Worm (Caenorhabditis elegans) whole organism, early embryonic: ENCODE results near the gene C36C9.6.
"Not testable (repeated sequence)": the region's sequence is repeated elsewhere in the genome, so short reads cannot be mapped to it uniquely, and the experiment has no call there.

ENCODE experiments used
- B0310.2 ChIP-seq: sonication (generic microtip); optimal IDR thresholded peaks from 2 replicates; lab custom pipeline; 2016; ENCODE audit warnings: mild to moderate bottlenecking, missing genetic modification characterization, missing compliant biosample characterization
- F13C5.2 ChIP-seq: sonication (generic microtip); optimal IDR thresholded peaks from 2 replicates; lab custom pipeline; 2017; ENCODE audit warnings: mild to moderate bottlenecking, missing genetic modification characterization, inconsistent platforms, missing compliant biosample characterization
- aly-1 ChIP-seq: sonication (generic microtip); optimal IDR thresholded peaks from 2 replicates; lab custom pipeline; 2016; ENCODE audit warnings: missing genetic modification characterization, missing compliant biosample characterization
- ama-1 ChIP-seq: fragments of 150-350 bp; optimal IDR thresholded peaks from 2 replicates; lab custom pipeline; 2014
- ceh-13 ChIP-seq: fragments of 200-800 bp; sonication (Bioruptor generic); optimal IDR thresholded peaks from 2 replicates; lab custom pipeline; 2018; ENCODE audit warnings: mild to moderate bottlenecking, missing genetic modification characterization, missing compliant biosample characterization
- ceh-36 ChIP-seq: sonication (generic microtip); optimal IDR thresholded peaks from 2 replicates; lab custom pipeline; 2016; ENCODE audit warnings: missing genetic modification characterization, inconsistent platforms, missing compliant biosample characterization
- ets-7 ChIP-seq: sonication (generic microtip); optimal IDR thresholded peaks from 2 replicates; lab custom pipeline; 2016; ENCODE audit warnings: missing genotype, missing genetic modification characterization, missing compliant biosample characterization
- flt-1 ChIP-seq: fragments of 200-800 bp; sonication (Bioruptor generic); IDR thresholded peaks from 2 replicates; pipeline ENCODE4 v1.3.6; 2022; ENCODE audit warnings: missing genetic modification characterization, missing compliant biosample characterization
- hmbx-1 ChIP-seq: sonication (generic microtip); optimal IDR thresholded peaks from 2 replicates; lab custom pipeline; 2016; ENCODE audit warnings: mild to moderate bottlenecking, missing genetic modification characterization, missing compliant biosample characterization
- hmg-4 ChIP-seq: fragments of 200-800 bp; sonication (Bioruptor generic); optimal IDR thresholded peaks from 2 replicates; lab custom pipeline; 2018; ENCODE audit warnings: mild to moderate bottlenecking, missing genetic modification characterization, missing compliant biosample characterization
- hnd-1 ChIP-seq: sonication (generic microtip); optimal IDR thresholded peaks from 2 replicates; lab custom pipeline; 2016; ENCODE audit warnings: missing genetic modification characterization, missing compliant biosample characterization
- pes-1 ChIP-seq: fragments of 200-800 bp; sonication (Bioruptor generic); IDR thresholded peaks from 2 replicates; pipeline ENCODE4 v1.3.6; 2022; ENCODE audit warnings: missing genetic modification reagents, missing genetic modification characterization, missing compliant biosample characterization
- scrt-1 ChIP-seq: fragments of 200-800 bp; sonication (Bioruptor generic); IDR thresholded peaks from 2 replicates; pipeline ENCODE4 v1.3.6; 2022; ENCODE audit warnings: missing genetic modification characterization, missing compliant biosample characterization
- sea-1 ChIP-seq: fragments of 200-800 bp; sonication (Bioruptor generic); conservative IDR thresholded peaks from 2 replicates; pipeline ENCODE4 v1.3.6; 2022; ENCODE audit warnings: missing genetic modification characterization, missing compliant biosample characterization
- tbx-11 ChIP-seq: fragments of 200-800 bp; sonication (Bioruptor generic); IDR thresholded peaks from 2 replicates; pipeline ENCODE4 v1.3.6; 2022; ENCODE audit warnings: missing genetic modification characterization, missing compliant biosample characterization
- tbx-37 ChIP-seq: fragments of 200-800 bp; sonication (Bioruptor generic); conservative IDR thresholded peaks from 2 replicates; pipeline ENCODE4 v1.3.6; 2022; ENCODE audit warnings: missing genetic modification reagents, missing genetic modification characterization, missing compliant biosample characterization
- tra-4 ChIP-seq: sonication (generic microtip); optimal IDR thresholded peaks from 2 replicates; lab custom pipeline; 2017; ENCODE audit warnings: missing genetic modification characterization, missing compliant biosample characterization

The C36C9.6 gene

ce11 chrX:1712538-1712937 lies 21.7 kb upstream of the C36C9.6 start, which contains the start of gene fbxa-52:
fbxa-52 (minus strand) TSS chrX:1712638.
- TF ChIP-seq ama-1 (lab: Kevin White, UChicago), result no peak

- TF ChIP-seq ceh-36 (tag; lab: Kevin White, UChicago) (no peak), hmbx-1 (no peak), F13C5.2 (tag; lab: Kevin White, UChicago) (no peak), B0310.2 (no peak), flt-1 (GFP tag; lab: Robert Waterston, UW) (no peak), hnd-1 (tag; lab: Kevin White, UChicago) (no peak), tbx-37 (GFP tag; lab: Robert Waterston, UW) (no peak), aly-1 (tag; lab: Kevin White, UChicago) (no peak), pes-1 (GFP tag; lab: Robert Waterston, UW) (no peak), tra-4 (no peak), hmg-4 (GFP tag; lab: Kevin White, UChicago) (no peak), tbx-11 (no peak), ama-1 (lab: Kevin White, UChicago) (no peak)
Observed at ce11 chrX:1706538-1706937, 15.7 kb upstream of the C36C9.6 start, which contains the start of gene F07G6.5. F07G6.5 (minus strand) TSS chrX:1706638.

- TF ChIP-seq hmbx-1 (no peak), hnd-1 (tag; lab: Kevin White, UChicago) (no peak), hmg-4 (GFP tag; lab: Kevin White, UChicago) (no peak), tbx-37 (GFP tag; lab: Robert Waterston, UW) (no peak), ama-1 (lab: Kevin White, UChicago) (no peak), ceh-13 (GFP tag; lab: Kevin White, UChicago) (no peak), sea-1 (GFP tag; lab: Robert Waterston, UW) (no peak), tbx-11 (no peak), pes-1 (GFP tag; lab: Robert Waterston, UW) (no peak)
Observed at ce11 chrX:1703840-1704239, 13.0 kb upstream of the C36C9.6 start, which contains the start of gene C36C9.5. C36C9.5 (minus strand) TSS chrX:1703940.

ce11 chrX:1703049-1703448 lies 12.3 kb upstream of the C36C9.6 start:
- TF ChIP-seq aly-1 (tag; lab: Kevin White, UChicago) (no peak), tra-4 (no peak), hnd-1 (tag; lab: Kevin White, UChicago) (no peak), ets-7 (tag; lab: Kevin White, UChicago) (no peak), ceh-13 (GFP tag; lab: Kevin White, UChicago) (no peak), sea-1 (GFP tag; lab: Robert Waterston, UW) (no peak), tbx-37 (GFP tag; lab: Robert Waterston, UW) (no peak)

- TF ChIP-seq tbx-11 (no peak), tra-4 (no peak), ets-7 (tag; lab: Kevin White, UChicago) (no peak), hmg-4 (GFP tag; lab: Kevin White, UChicago) (no peak), hmbx-1 (no peak), ceh-13 (GFP tag; lab: Kevin White, UChicago) (no peak), B0310.2 (no peak), flt-1 (GFP tag; lab: Robert Waterston, UW) (no peak), hnd-1 (tag; lab: Kevin White, UChicago) (no peak), aly-1 (tag; lab: Kevin White, UChicago) (no peak), pes-1 (GFP tag; lab: Robert Waterston, UW) (no peak), ceh-36 (tag; lab: Kevin White, UChicago) (no peak), sea-1 (GFP tag; lab: Robert Waterston, UW) (no peak), scrt-1 (GFP tag; lab: Robert Waterston, UW) (no peak), F13C5.2 (tag; lab: Kevin White, UChicago) (no peak), ama-1 (lab: Kevin White, UChicago) (no peak), tbx-37 (GFP tag; lab: Robert Waterston, UW) (no peak)
Observed at ce11 chrX:1698476-1698875, 7.7 kb upstream of the C36C9.6 start.

ce11 chrX:1696879-1697278 lies 6.1 kb upstream of the C36C9.6 start, which contains the start of gene C36C9.4:
C36C9.4 (minus strand) TSS chrX:1696979.
- TF ChIP-seq tbx-37 (GFP tag; lab: Robert Waterston, UW); ets-7 (tag; lab: Kevin White, UChicago); tbx-11: not testable (repeated sequence)

- not testable (repeated sequence) for TF ChIP-seq sea-1 (GFP tag; lab: Robert Waterston, UW); ceh-13 (GFP tag; lab: Kevin White, UChicago); flt-1 (GFP tag; lab: Robert Waterston, UW)
Observed at ce11 chrX:1689996-1690395, 798 bp downstream of the C36C9.6 start, which contains the start of gene C36C9.12. C36C9.12 (minus strand) TSS chrX:1690096.

ce11 chrX:1687079-1687478 lies 3.7 kb downstream of the C36C9.6 start, which contains the start of gene C36C9.11:
C36C9.11 (plus strand) TSS chrX:1687379.
- not testable (repeated sequence) for TF ChIP-seq tbx-37 (GFP tag; lab: Robert Waterston, UW); pes-1 (GFP tag; lab: Robert Waterston, UW); ceh-36 (tag; lab: Kevin White, UChicago)
